Fruit fly (Drosophila melanogaster): ENCODE results near the gene crn.

DNA sequence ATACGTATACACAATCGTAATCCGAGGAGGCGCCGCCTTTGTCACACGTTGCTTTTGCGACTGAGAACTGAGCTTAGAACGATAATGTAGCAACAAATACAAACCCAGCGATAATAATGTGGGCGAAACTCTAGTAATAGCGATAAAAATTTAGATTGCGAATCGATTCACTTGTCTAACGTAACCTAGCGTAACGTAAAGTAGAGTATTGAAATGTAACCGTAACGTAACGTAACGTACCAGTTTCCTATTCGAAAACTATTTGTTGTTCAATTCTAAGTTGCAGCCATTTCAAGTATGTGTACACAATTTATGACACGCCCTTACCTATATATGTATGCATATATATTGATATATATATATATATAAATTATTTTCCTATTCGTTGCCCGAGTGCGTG lies 5.0 kb downstream of the crn start:
- TF ChIP-seq kay (GFP tag; ENCODE audit: borderline replicate concordance): no peak
- no peak for TF ChIP-seq cnc (optimal IDR thresholded peaks at IDR 0.05)
- TF ChIP-seq CG11617 (GFP tag; optimal IDR thresholded peaks at IDR 0.05): no peak
- no peak for TF ChIP-seq CG7045 (GFP tag; optimal IDR thresholded peaks at IDR 0.05)

Measured in whole organism, adult.